In genomic region chrX:5953174-5953573, ce11 we compare ENCODE assay signal across 2 worm cellular contexts.
TF ChIP-seq lines count a peak whose summit lies in the region.

TSS of gene R07E4.5 (minus strand) at chrX:5953174.
TSS of gene R07E4.3 (plus strand) at chrX:5953458.

TF ChIP-seq in whole organism, L2 larva, 48 proteins besides CTCF, POLR2A, EP300 and RAD21 (continued from another document):
- peak; percentile 54 for TF ChIP-seq sem-4 (tag; optimal IDR thresholded peaks at IDR 0.05; lab: Kevin White, UChicago)
- no peak for TF ChIP-seq ceh-16 (tag; optimal IDR thresholded peaks at IDR 0.05; lab: Kevin White, UChicago)
- peak; percentile 81 for TF ChIP-seq sma-9 (GFP tag; optimal IDR thresholded peaks at IDR 0.05; lab: Kevin White, UChicago)
- no peak for TF ChIP-seq sma-9 (tag; optimal IDR thresholded peaks at IDR 0.05; lab: Kevin White, UChicago)
- TF ChIP-seq fos-1 (tag; optimal IDR thresholded peaks at IDR 0.05; lab: Kevin White, UChicago): peak; percentile 58

TF ChIP-seq in whole organism, L4 larva, 104 proteins besides CTCF, POLR2A, EP300 and RAD21 (continued from another document):
- TF ChIP-seq T20F7.1 (GFP tag; optimal IDR thresholded peaks at IDR 0.05; lab: Kevin White, UChicago) (no peak), daf-16 (GFP tag; optimal IDR thresholded peaks at IDR 0.05; lab: Kevin White, UChicago) (no peak), daf-16 (tag; optimal IDR thresholded peaks at IDR 0.05; lab: Kevin White, UChicago) (peak; percentile 45), dpl-1 (GFP tag; optimal IDR thresholded peaks at IDR 0.05; lab: Kevin White, UChicago) (peak; percentile 65), mes-2 (tag; optimal IDR thresholded peaks at IDR 0.05; lab: Kevin White, UChicago; ENCODE audit: poor library complexity, severe bottlenecking) (no peak), dmd-6 (GFP tag; IDR thresholded peaks at IDR 0.05; lab: Robert Waterston, UW) (peak; percentile 23; the same call in 1 of the 2 replicates), mep-1 (tag; optimal IDR thresholded peaks at IDR 0.05; lab: Kevin White, UChicago) (peak; percentile 81), hif-1 (tag; optimal IDR thresholded peaks at IDR 0.05; lab: Kevin White, UChicago) (peak in 1 of 2 experiments; percentile 22), aha-1 (tag; lab: Kevin White, UChicago) (peak; percentile 89), Y5F2A.4 (GFP tag; optimal IDR thresholded peaks at IDR 0.05; lab: Kevin White, UChicago) (no peak), saeg-2 (GFP tag; IDR thresholded peaks at IDR 0.05; lab: Robert Waterston, UW) (no peak), F26F4.8 (GFP tag; conservative IDR thresholded peaks at IDR 0.05; lab: Robert Waterston, UW) (no peak), unc-130 (GFP tag; optimal IDR thresholded peaks at IDR 0.05; lab: Kevin White, UChicago) (no peak), mdl-1 (tag; optimal IDR thresholded peaks at IDR 0.05; lab: Kevin White, UChicago) (peak in 1 of 2 experiments; percentile 6), nhr-28 (tag; optimal IDR thresholded peaks at IDR 0.05; lab: Kevin White, UChicago) (peak; percentile 57), ZK337.2 (GFP tag; IDR thresholded peaks at IDR 0.05; lab: Robert Waterston, UW) (no peak), dve-1 (tag; optimal IDR thresholded peaks at IDR 0.05; lab: Kevin White, UChicago; ENCODE audit: insufficient read depth) (peak; percentile 68), rbr-2 (tag; optimal IDR thresholded peaks at IDR 0.05; lab: Kevin White, UChicago) (peak; percentile 63), lin-38 (GFP tag; IDR thresholded peaks at IDR 0.05; lab: Robert Waterston, UW) (peak; percentile 95), nhr-77 (tag; optimal IDR thresholded peaks at IDR 0.05; lab: Kevin White, UChicago) (peak; percentile 66), madf-5 (GFP tag; IDR thresholded peaks at IDR 0.05; lab: Robert Waterston, UW) (no peak), lim-7 (GFP tag; IDR thresholded peaks at IDR 0.05; lab: Robert Waterston, UW) (no peak), dmd-8 (GFP tag; IDR thresholded peaks at IDR 0.05; lab: Robert Waterston, UW) (no peak), arid-1 (GFP tag; conservative IDR thresholded peaks at IDR 0.05; lab: Robert Waterston, UW) (no peak), nhr-6 (tag; optimal IDR thresholded peaks at IDR 0.05; lab: Kevin White, UChicago) (peak; percentile 58), nhr-25 (tag; optimal IDR thresholded peaks at IDR 0.05; lab: Kevin White, UChicago; ENCODE audit: borderline replicate concordance, insufficient read depth) (no peak)
